Fruit fly (Drosophila melanogaster) whole organism, embryonic: ENCODE measurements around the gene alpha-Est9.

Source experiments
- BEAF-32 ChIP-seq: fragments of 200-800 bp; sonication (Bioruptor generic); optimal IDR thresholded peaks from 3 replicates; lab custom pipeline; 2017; ENCODE audit warnings: missing biosample characterization, missing genetic modification characterization, mild to moderate bottlenecking, moderate library complexity, missing genetic modification reagents
- CG10267 ChIP-seq: fragments of 200-800 bp; sonication (Bioruptor generic); optimal IDR thresholded peaks from 2 replicates; lab custom pipeline; 2018; ENCODE audit warnings: missing biosample characterization, mild to moderate bottlenecking, missing genetic modification characterization, moderate library complexity
- CG10959 ChIP-seq: fragments of 200-800 bp; sonication (Bioruptor generic); IDR thresholded peaks from 2 replicates; pipeline ENCODE4 v1.3.6; 2022; ENCODE audit warnings: missing biosample characterization, missing genetic modification characterization
- CG10979 ChIP-seq: fragments of 200-800 bp; sonication (Bioruptor generic); optimal IDR thresholded peaks from 2 replicates; lab custom pipeline; 2018; ENCODE audit warnings: missing biosample characterization, mild to moderate bottlenecking, missing genetic modification characterization, moderate library complexity
- CG11504 ChIP-seq: fragments of 200-800 bp; sonication (Bioruptor generic); optimal IDR thresholded peaks from 3 replicates; lab custom pipeline; 2019; ENCODE audit warnings: missing biosample characterization, mild to moderate bottlenecking, missing genetic modification characterization, moderate library complexity
- CG12299 ChIP-seq: fragments of 200-800 bp; sonication (Bioruptor generic); optimal IDR thresholded peaks from 2 replicates; lab custom pipeline; 2018; ENCODE audit warnings: missing biosample characterization, mild to moderate bottlenecking, missing genetic modification characterization
- CG13123 ChIP-seq: fragments of 200-800 bp; sonication (Bioruptor generic); optimal IDR thresholded peaks from 2 replicates; lab custom pipeline; 2016; ENCODE audit warnings: missing biosample characterization, missing genetic modification characterization
- CG17612 ChIP-seq: fragments of 200-800 bp; sonication (Bioruptor generic); IDR thresholded peaks from 2 replicates; pipeline ENCODE4 v1.3.6; 2022; ENCODE audit warnings: missing biosample characterization, missing genetic modification characterization
- CG32767 ChIP-seq: fragments of 200-800 bp; sonication (Bioruptor generic); IDR thresholded peaks from 2 replicates; pipeline ENCODE4 v1.3.6; 2022; ENCODE audit warnings: missing biosample characterization, missing genetic modification characterization
- CG3407 ChIP-seq: fragments of 200-800 bp; sonication (Bioruptor generic); optimal IDR thresholded peaks from 2 replicates; lab custom pipeline; 2018; ENCODE audit warnings: missing biosample characterization, mild to moderate bottlenecking, missing genetic modification characterization
- CG34422 ChIP-seq: fragments of 200-800 bp; sonication (Bioruptor generic); IDR thresholded peaks from 3 replicates; pipeline ENCODE4 v1.3.6; 2022; ENCODE audit warnings: missing biosample characterization, missing genetic modification characterization
- CG4707 ChIP-seq: fragments of 200-800 bp; sonication (Bioruptor generic); optimal IDR thresholded peaks from 2 replicates; lab custom pipeline; 2018; ENCODE audit warnings: missing biosample characterization, mild to moderate bottlenecking, missing genetic modification characterization, moderate library complexity
- CG6272 ChIP-seq: fragments of 200-800 bp; sonication (Bioruptor generic); IDR thresholded peaks from 2 replicates; pipeline ENCODE4 v1.3.6; 2022; ENCODE audit warnings: missing biosample characterization, missing genetic modification characterization
- CG9932 ChIP-seq: fragments of 200-800 bp; sonication (Bioruptor generic); IDR thresholded peaks from 2 replicates; pipeline ENCODE4 v1.3.6; 2022; ENCODE audit warnings: missing biosample characterization, missing genetic modification characterization
- Drgx ChIP-seq: fragments of 200-800 bp; sonication (Bioruptor generic); IDR thresholded peaks from 2 replicates; pipeline ENCODE4 v1.3.6; 2022; ENCODE audit warnings: missing biosample characterization, missing genetic modification characterization
- ERR ChIP-seq: fragments of 200-800 bp; sonication (Bioruptor generic); optimal IDR thresholded peaks from 2 replicates; lab custom pipeline; 2016; ENCODE audit warnings: missing biosample characterization, missing genetic modification characterization
- H15 ChIP-seq: fragments of 200-800 bp; sonication (Bioruptor generic); IDR thresholded peaks from 3 replicates; pipeline ENCODE4 v1.3.6; 2022; ENCODE audit warnings: missing biosample characterization, missing genetic modification characterization
- HLH4C ChIP-seq: fragments of 200-800 bp; sonication (Bioruptor generic); IDR thresholded peaks from 3 replicates; pipeline ENCODE4 v1.3.6; 2022; ENCODE audit warnings: missing biosample characterization, missing genetic modification characterization; ENCODE audit not compliant: partially characterized antibody
- HLH54F ChIP-seq: fragments of 200-800 bp; sonication (Bioruptor generic); optimal IDR thresholded peaks from 3 replicates; lab custom pipeline; 2016; ENCODE audit warnings: missing biosample characterization, missing genetic modification characterization
- HmgZ ChIP-seq: fragments of 200-800 bp; sonication (Bioruptor generic); optimal IDR thresholded peaks from 2 replicates; lab custom pipeline; 2018; ENCODE audit warnings: missing biosample characterization, mild to moderate bottlenecking, missing genetic modification characterization
- Hmr ChIP-seq: fragments of 200-800 bp; sonication (Bioruptor generic); optimal IDR thresholded peaks from 3 replicates; lab custom pipeline; 2017; ENCODE audit warnings: mild to moderate bottlenecking, missing biosample characterization, missing genetic modification reagents, missing genetic modification characterization
- Hr51 ChIP-seq, 2 experiments: fragments of 200-800 bp; sonication (Bioruptor generic); optimal IDR thresholded peaks; 2 replicates in 1 of 2; 3 replicates in 1 of 2; lab custom pipeline; 2016 to 2018; ENCODE audit warnings: missing biosample characterization in 2 of 2, missing genetic modification characterization in 2 of 2, mild to moderate bottlenecking in 1 of 2, moderate library complexity in 1 of 2
- Lim3 ChIP-seq: fragments of 200-800 bp; sonication (Bioruptor generic); IDR thresholded peaks from 2 replicates; pipeline ENCODE4 v1.3.6; 2022; ENCODE audit warnings: missing biosample characterization, missing genetic modification characterization
- Lpt ChIP-seq: fragments of >200 bp; optimal IDR thresholded peaks from 2 replicates; lab custom pipeline; 2018; ENCODE audit warnings: missing biosample characterization, missing genetic modification characterization
- Mes4 ChIP-seq: fragments of 200-800 bp; sonication (Bioruptor generic); optimal IDR thresholded peaks from 2 replicates; lab custom pipeline; 2016; ENCODE audit warnings: missing biosample characterization, missing genetic modification characterization
- Nf-YA ChIP-seq: fragments of 200-800 bp; sonication (Bioruptor generic); IDR thresholded peaks from 2 replicates; pipeline ENCODE4 v1.3.6; 2022; ENCODE audit warnings: missing biosample characterization, missing genetic modification characterization
- NfI ChIP-seq: fragments of 200-800 bp; sonication (Bioruptor generic); optimal IDR thresholded peaks from 3 replicates; lab custom pipeline; 2018; ENCODE audit warnings: missing biosample characterization, mild to moderate bottlenecking, missing genetic modification characterization, moderate library complexity
- Poxn ChIP-seq: fragments of 200-800 bp; sonication (Bioruptor generic); IDR thresholded peaks from 2 replicates; pipeline ENCODE4 v1.3.6; 2022; ENCODE audit warnings: missing biosample characterization, missing genetic modification characterization
- Rfx ChIP-seq: fragments of 200-800 bp; sonication (Bioruptor generic); IDR thresholded peaks from 2 replicates; pipeline ENCODE4 v1.3.6; 2022; ENCODE audit warnings: missing biosample characterization, missing genetic modification characterization
- amos ChIP-seq: fragments of 200-800 bp; sonication (Bioruptor generic); IDR thresholded peaks from 2 replicates; pipeline ENCODE4 v1.3.6; 2022; ENCODE audit warnings: missing biosample characterization, missing genetic modification characterization; ENCODE audit not compliant: partially characterized antibody
- bcd ChIP-seq: fragments of 200-800 bp; sonication (Bioruptor generic); optimal IDR thresholded peaks from 2 replicates; lab custom pipeline; 2017; ENCODE audit warnings: missing biosample characterization, mild to moderate bottlenecking, missing genetic modification characterization
- cas ChIP-seq: fragments of 200-800 bp; sonication (Bioruptor generic); IDR thresholded peaks from 2 replicates; pipeline ENCODE4 v1.3.6; 2022; ENCODE audit warnings: missing biosample characterization, missing genetic modification characterization
- chif ChIP-seq, 2 experiments: fragments of 200-800 bp; sonication (Bioruptor generic); optimal IDR thresholded peaks; 3 replicates each; lab custom pipeline; 2016; ENCODE audit warnings: missing biosample characterization in 2 of 2, missing genetic modification characterization in 2 of 2
- chn ChIP-seq: fragments of 200-800 bp; sonication (Bioruptor generic); optimal IDR thresholded peaks from 2 replicates; lab custom pipeline; 2016; ENCODE audit warnings: missing biosample characterization, missing genetic modification characterization
- dmrt99B ChIP-seq: fragments of 200-800 bp; sonication (Bioruptor generic); optimal IDR thresholded peaks from 2 replicates; lab custom pipeline; 2018; ENCODE audit warnings: missing biosample characterization, mild to moderate bottlenecking, missing genetic modification characterization, moderate library complexity
- dysf ChIP-seq: fragments of 200-800 bp; sonication (Bioruptor generic); IDR thresholded peaks from 3 replicates; pipeline ENCODE4 v1.3.6; 2022; ENCODE audit warnings: missing biosample characterization, missing genetic modification characterization
- esg ChIP-seq: fragments of 200-800 bp; sonication (Bioruptor generic); conservative IDR thresholded peaks from 2 replicates; pipeline ENCODE4 v1.3.6; 2022; ENCODE audit warnings: missing biosample characterization, missing genetic modification characterization
- gsb ChIP-seq: fragments of 200-800 bp; sonication (Bioruptor generic); IDR thresholded peaks from 2 replicates; pipeline ENCODE4 v1.3.6; 2022; ENCODE audit warnings: missing biosample characterization, missing genetic modification characterization
- h ChIP-seq: fragments of >200 bp; optimal IDR thresholded peaks from 2 replicates; lab custom pipeline; 2017
- her ChIP-seq: fragments of 200-800 bp; sonication (Bioruptor generic); optimal IDR thresholded peaks from 2 replicates; lab custom pipeline; 2016; ENCODE audit warnings: missing biosample characterization, missing genetic modification characterization
- knrl ChIP-seq: fragments of 200-800 bp; sonication (Bioruptor generic); IDR thresholded peaks from 3 replicates; pipeline ENCODE4 v1.3.6; 2022; ENCODE audit warnings: missing biosample characterization, missing genetic modification characterization; ENCODE audit not compliant: partially characterized antibody
- lmd ChIP-seq: fragments of 200-800 bp; sonication (Bioruptor generic); IDR thresholded peaks from 2 replicates; pipeline ENCODE4 v1.3.6; 2022; ENCODE audit warnings: missing biosample characterization, missing genetic modification characterization
- nmo ChIP-seq: fragments of 200-800 bp; sonication (Bioruptor generic); optimal IDR thresholded peaks from 2 replicates; lab custom pipeline; 2018; ENCODE audit warnings: missing biosample characterization, mild to moderate bottlenecking, missing genetic modification characterization, moderate library complexity
- otp ChIP-seq: fragments of 200-800 bp; sonication (Bioruptor generic); IDR thresholded peaks from 3 replicates; pipeline ENCODE4, ENCODE4 v1.3.6; 2022; ENCODE audit warnings: missing biosample characterization, missing genetic modification characterization
- pb ChIP-seq: fragments of 200-800 bp; sonication (Bioruptor generic); optimal IDR thresholded peaks from 3 replicates; lab custom pipeline; 2016; ENCODE audit warnings: missing biosample characterization, missing genetic modification characterization
- peb ChIP-seq: fragments of 200-800 bp; sonication (Bioruptor generic); IDR thresholded peaks from 2 replicates; pipeline ENCODE4 v1.3.6; 2022; ENCODE audit warnings: missing biosample characterization, missing genetic modification characterization
- sc ChIP-seq, 3 experiments: fragments of >200 bp in 2 of 3; fragments of 200-800 bp in 1 of 3; sonication (Bioruptor generic) in 1 of 3; optimal IDR thresholded peaks; 2 replicates in 2 of 3; 3 replicates in 1 of 3; lab custom pipeline; 2017; ENCODE audit warnings: mild to moderate bottlenecking in 1 of 3, missing biosample characterization in 1 of 3, missing genetic modification characterization in 1 of 3, missing genetic modification reagents in 1 of 3
- sd ChIP-seq: fragments of 200-800 bp; sonication (Bioruptor generic); optimal IDR thresholded peaks from 3 replicates; lab custom pipeline; 2018; ENCODE audit warnings: missing biosample characterization, mild to moderate bottlenecking, missing genetic modification characterization, moderate library complexity
- sisA ChIP-seq: fragments of 200-800 bp; sonication (Bioruptor generic); IDR thresholded peaks from 2 replicates; pipeline ENCODE4 v1.3.6; 2022; ENCODE audit warnings: missing biosample characterization, missing genetic modification characterization
- tgo ChIP-seq: fragments of 200-800 bp; sonication (Bioruptor generic); IDR thresholded peaks from 3 replicates; pipeline ENCODE4 v1.3.6; 2022; ENCODE audit warnings: missing biosample characterization, missing genetic modification characterization
- zfh2 ChIP-seq: fragments of 200-800 bp; sonication (Bioruptor generic); optimal IDR thresholded peaks from 2 replicates; lab custom pipeline; 2016; ENCODE audit warnings: missing biosample characterization, missing genetic modification characterization

alpha-Est9 gene

dm6 chr3R:7500513-7500912 lies 4.4 kb downstream of the alpha-Est9 start (continued):
- TF ChIP-seq Hmr (peak; percentile 37), CG13123 (no peak), CG10979 (no peak), CG10267 (no peak), CG32767 (GFP tag; lab: Robert Waterston, UW) (0 out of 2 replicates have a peak, but pooled peaks have one; percentile 40), amos (GFP tag; lab: Robert Waterston, UW) (no peak), H15 (GFP tag; lab: Robert Waterston, UW) (peak; percentile 25; the same call in 1 of the 3 replicates), CG11504 (tag; lab: Kevin White, UChicago) (peak; percentile 50), CG6272 (GFP tag; lab: Robert Waterston, UW) (0 out of 2 replicates have a peak, but pooled peaks have one; percentile 12), HLH54F (peak; percentile 36), otp (GFP tag; lab: Robert Waterston, UW) (no peak), Nf-YA (0 out of 2 replicates have a peak, but pooled peaks have one; percentile 9), nmo (GFP tag; lab: Kevin White, UChicago) (peak; percentile 16), CG4707 (GFP tag; lab: Kevin White, UChicago) (no peak), gsb (GFP tag; lab: Robert Waterston, UW) (no peak), CG10959 (GFP tag; lab: Robert Waterston, UW) (no peak), Hr51 (GFP tag; optimal IDR thresholded peaks at IDR 0.05; lab: Kevin White, UChicago) (peak in 1 of 2 experiments; percentile 54), CG9932 (GFP tag; lab: Robert Waterston, UW) (peak; percentile 65), sisA (GFP tag; lab: Robert Waterston, UW) (no peak), pb (GFP tag; lab: Kevin White, UChicago) (no peak), NfI (GFP tag; lab: Kevin White, UChicago) (peak; percentile 29), HLH4C (GFP tag; lab: Robert Waterston, UW) (no peak), chif (GFP tag; optimal IDR thresholded peaks at IDR 0.05; lab: Kevin White, UChicago) (no peak), HmgZ (tag; lab: Kevin White, UChicago) (no peak), Poxn (no peak), ERR (GFP tag; lab: Kevin White, UChicago) (no peak), CG17612 (GFP tag; lab: Robert Waterston, UW) (0 out of 2 replicates have a peak, but pooled peaks have one; percentile 24), zfh2 (GFP tag; lab: Kevin White, UChicago) (peak; percentile 28), Drgx (no peak), sc (optimal IDR thresholded peaks at IDR 0.05; lab: Kevin White, UChicago) (no peak), sc (GFP tag; optimal IDR thresholded peaks at IDR 0.05; lab: Kevin White, UChicago) (no peak), tgo (GFP tag; lab: Robert Waterston, UW) (0 out of 3 replicates have a peak, but pooled peaks have one; percentile 14), esg (0 out of 2 replicates have a peak, but pooled peaks have one; percentile 20), CG34422 (GFP tag; lab: Robert Waterston, UW) (no peak), chn (no peak), Lim3 (GFP tag; lab: Robert Waterston, UW) (no peak), her (no peak), Lpt (GFP tag; lab: Kevin White, UChicago) (no peak), bcd (GFP tag; lab: Kevin White, UChicago) (peak; percentile 17), CG12299 (no peak), knrl (GFP tag; lab: Robert Waterston, UW) (no peak), peb (no peak), dmrt99B (tag; lab: Kevin White, UChicago) (peak; percentile 15), h (lab: Kevin White, UChicago) (no peak), BEAF-32 (GFP tag; lab: Kevin White, UChicago) (no peak), CG3407 (GFP tag; lab: Kevin White, UChicago) (no peak), sd (peak; percentile 82), Rfx (GFP tag; lab: Robert Waterston, UW) (peak; percentile 59), cas (GFP tag; lab: Robert Waterston, UW) (no peak), lmd (peak; percentile 24; the same call in 1 of the 2 replicates), dysf (GFP tag; lab: Robert Waterston, UW) (peak; percentile 30; the same call in 1 of the 3 replicates), Mes4 (no peak)
